Worm (Caenorhabditis elegans): ENCODE data around the gene drd-1.

- no peak for TF ChIP-seq ama-1 (optimal IDR thresholded peaks at IDR 0.05)
- TF ChIP-seq duxl-1 (tag; optimal IDR thresholded peaks at IDR 0.05; ENCODE audit: poor library complexity) = no peak
- TF ChIP-seq lin-13 (GFP tag; optimal IDR thresholded peaks at IDR 0.05) = no peak
- no peak for TF ChIP-seq fkh-10 (GFP tag; optimal IDR thresholded peaks at IDR 0.05)
- TF ChIP-seq dpl-1 (GFP tag; optimal IDR thresholded peaks at IDR 0.05) = no peak
- no peak for TF ChIP-seq pha-4 (GFP tag; IDR thresholded peaks at IDR 0.05)
- TF ChIP-seq pha-4 (tag; optimal IDR thresholded peaks at IDR 0.05) = no peak
- no peak for TF ChIP-seq mep-1 (tag; optimal IDR thresholded peaks at IDR 0.05)
- TF ChIP-seq fos-1 (tag; optimal IDR thresholded peaks at IDR 0.05) = no peak
- no peak for TF ChIP-seq saeg-2 (GFP tag; IDR thresholded peaks at IDR 0.05)
- no peak for TF ChIP-seq spr-3 (GFP tag; optimal IDR thresholded peaks at IDR 0.05)
Observed at ce11 chrII:8359350-8359749, 28.5 kb upstream of the drd-1 start, which contains the start of gene col-77.
